Fruit fly (Drosophila melanogaster): Measurements from ENCODE around the gene Acox3.
A peak's percentile ranks its signal among the peaks of the same experiment; 100 is the strongest.

The Acox3 gene

dm6 chr2L:6480212-6480994 lies 32.2 kb upstream of the Acox3 start, which contains the start of the genes Sec61alpha and Daxx (continued):
- TF ChIP-seq seq (GFP tag; IDR thresholded peaks at IDR 0.05) (peak; percentile 64), chif (GFP tag; optimal IDR thresholded peaks at IDR 0.05) (peak; percentile 85 to 88), schlank (tag; optimal IDR thresholded peaks at IDR 0.05) (peak; percentile 40), trem (tag; optimal IDR thresholded peaks at IDR 0.05) (peak; percentile 74), Neu2 (GFP tag; optimal IDR thresholded peaks at IDR 0.05; ENCODE audit: borderline replicate concordance) (peak; percentile 36), CG5953 (GFP tag; IDR thresholded peaks at IDR 0.05) (peak; percentile 66), CG14667 (GFP tag; IDR thresholded peaks at IDR 0.05) (peak; percentile 80), fd3F (GFP tag; optimal IDR thresholded peaks at IDR 0.05) (peak; percentile 81), ac (GFP tag; optimal IDR thresholded peaks at IDR 0.05) (peak; percentile 5), ken (GFP tag; IDR thresholded peaks at IDR 0.05) (peak; percentile 83), pho (GFP tag; optimal IDR thresholded peaks at IDR 0.05) (peak; percentile 94), CG6654 (GFP tag; optimal IDR thresholded peaks at IDR 0.05) (peak; percentile 30), CG6813 (GFP tag; optimal IDR thresholded peaks at IDR 0.05) (peak; percentile 32), Scr (GFP tag; IDR thresholded peaks at IDR 0.05; ENCODE audit: partially characterized antibody) (peak; percentile 99), pnt (GFP tag; optimal IDR thresholded peaks at IDR 0.05) (peak; percentile 91), BtbVII (GFP tag; optimal IDR thresholded peaks at IDR 0.05) (peak; percentile 25), CG15696 (tag; optimal IDR thresholded peaks at IDR 0.05) (peak; percentile 72), hkb (optimal IDR thresholded peaks at IDR 0.05) (peak; percentile 61), hkb (GFP tag; IDR thresholded peaks at IDR 0.05) (peak; percentile 81), row (GFP tag; IDR thresholded peaks at IDR 0.05) (peak; percentile 94), Dfd (GFP tag; optimal IDR thresholded peaks at IDR 0.05) (no peak), exex (tag; optimal IDR thresholded peaks at IDR 0.05) (peak; percentile 56), CG12071 (GFP tag; optimal IDR thresholded peaks at IDR 0.05) (peak; percentile 21), ham (GFP tag; IDR thresholded peaks at IDR 0.05) (peak; percentile 74), CG9876 (GFP tag; optimal IDR thresholded peaks at IDR 0.05) (peak; percentile 85), p53 (GFP tag; optimal IDR thresholded peaks at IDR 0.05) (peak; percentile 84), CG15269 (tag; optimal IDR thresholded peaks at IDR 0.05) (peak; percentile 84), tll (GFP tag; optimal IDR thresholded peaks at IDR 0.05) (peak; percentile 4 to 69), Mrtf (GFP tag; IDR thresholded peaks at IDR 0.05) (peak; percentile 53; the same call in 2 of the 3 replicates), Lim3 (GFP tag; IDR thresholded peaks at IDR 0.05) (no peak), Ravus (GFP tag; IDR thresholded peaks at IDR 0.05) (peak; percentile 45), Hr51 (GFP tag; optimal IDR thresholded peaks at IDR 0.05) (peak; percentile 84), CG11723 (GFP tag; optimal IDR thresholded peaks at IDR 0.05) (peak; percentile 34), CG10321 (GFP tag; IDR thresholded peaks at IDR 0.05) (peak; percentile 46; the same call in 1 of the 2 replicates), crp (GFP tag; optimal IDR thresholded peaks at IDR 0.05) (peak in 1 of 2 experiments; percentile 65), CG9727 (GFP tag; optimal IDR thresholded peaks at IDR 0.05) (peak; percentile 78), Pdp1 (GFP tag; optimal IDR thresholded peaks at IDR 0.05) (peak; percentile 73 to 90), CG10654 (GFP tag; optimal IDR thresholded peaks at IDR 0.05) (peak; percentile 82), hbn (GFP tag; IDR thresholded peaks at IDR 0.05; ENCODE audit: partially characterized antibody) (peak; percentile 98), grau (tag; optimal IDR thresholded peaks at IDR 0.05) (peak; percentile 82), CG30431 (GFP tag; optimal IDR thresholded peaks at IDR 0.05) (peak; percentile 60), Xrp1 (GFP tag; IDR thresholded peaks at IDR 0.05) (peak; percentile 82), Bdp1 (GFP tag; optimal IDR thresholded peaks at IDR 0.05) (peak; percentile 77), gcm (GFP tag; optimal IDR thresholded peaks at IDR 0.05) (peak; percentile 65), unc-4 (GFP tag; IDR thresholded peaks at IDR 0.05; ENCODE audit: partially characterized antibody) (peak; percentile 98), CG8924 (tag; optimal IDR thresholded peaks at IDR 0.05) (peak; percentile 76), stwl (tag; optimal IDR thresholded peaks at IDR 0.05) (peak; percentile 71), fd96Cb (tag; optimal IDR thresholded peaks at IDR 0.05) (peak; percentile 77)

Data from whole organism, embryonic.